Worm (Caenorhabditis elegans) whole organism, L4 larva: ENCODE measurements around the gene C18A11.3.

Experiments used
- F10B5.3 ChIP-seq: sonication (generic microtip); optimal IDR thresholded peaks from 2 replicates; lab custom pipeline; 2016; ENCODE audit warnings: mild to moderate bottlenecking, missing genetic modification characterization, missing compliant biosample characterization
- F26F4.8 ChIP-seq: fragments of 200-800 bp; sonication (Bioruptor generic); conservative IDR thresholded peaks from 2 replicates; pipeline ENCODE4 v1.3.6; 2022; ENCODE audit warnings: missing genetic modification characterization, missing compliant biosample characterization
- F44E2.7 ChIP-seq: fragments of 200-800 bp; sonication (Bioruptor generic); IDR thresholded peaks from 2 replicates; pipeline ENCODE4 v2.1.2; 2022; ENCODE audit warnings: missing genetic modification characterization, missing compliant biosample characterization
- T26A8.4 ChIP-seq: fragments of 200-800 bp; sonication (Bioruptor generic); IDR thresholded peaks from 2 replicates; pipeline ENCODE4 v1.3.6; 2022; ENCODE audit warnings: missing genetic modification characterization, missing compliant biosample characterization
- Y5F2A.4 ChIP-seq: fragments of 200-800 bp; sonication (Bioruptor generic); optimal IDR thresholded peaks from 2 replicates; lab custom pipeline; 2018; ENCODE audit warnings: mild to moderate bottlenecking, missing genetic modification characterization, missing compliant biosample characterization
- aha-1 ChIP-seq: fragments of 150-350 bp; peaks from one replicate; lab custom pipeline; 2014; ENCODE audit warnings: missing biosample characterization, missing genetic modification characterization
- arid-1 ChIP-seq: fragments of 200-800 bp; sonication (Bioruptor generic); conservative IDR thresholded peaks from 2 replicates; pipeline ENCODE4 v1.3.6; 2022; ENCODE audit warnings: missing genetic modification reagents, missing genetic modification characterization, missing compliant biosample characterization
- attf-4 ChIP-seq: sonication (generic microtip); optimal IDR thresholded peaks from 3 replicates; lab custom pipeline; 2017; ENCODE audit warnings: missing biosample characterization, missing genetic modification characterization
- ceh-20 ChIP-seq: fragments of 200-800 bp; sonication (Bioruptor generic); IDR thresholded peaks from 2 replicates; pipeline ENCODE4 v1.3.6; 2022; ENCODE audit warnings: missing genetic modification reagents, missing genetic modification characterization, missing compliant biosample characterization
- daf-12 ChIP-seq: fragments of 150-350 bp; optimal IDR thresholded peaks from 2 replicates; lab custom pipeline; 2014; ENCODE audit warnings: missing biosample characterization, missing genetic modification reagents, missing genetic modification characterization
- daf-16 ChIP-seq, 3 experiments: sonication (generic microtip); optimal IDR thresholded peaks; 2 replicates each; lab custom pipeline; 2016 to 2017; ENCODE audit warnings: missing genetic modification characterization in 3 of 3, missing genetic modification reagents in 3 of 3, mild to moderate bottlenecking in 2 of 3, missing compliant biosample characterization in 2 of 3, missing biosample characterization in 1 of 3, moderate library complexity in 1 of 3
- dmd-6 ChIP-seq: fragments of 200-800 bp; sonication (Bioruptor generic); IDR thresholded peaks from 2 replicates; pipeline ENCODE4 v1.3.6; 2022; ENCODE audit warnings: missing genetic modification reagents, missing genetic modification characterization, missing compliant biosample characterization
- dmd-8 ChIP-seq: fragments of 200-800 bp; sonication (Bioruptor generic); IDR thresholded peaks from 2 replicates; pipeline ENCODE4 v1.3.6; 2022; ENCODE audit warnings: missing genetic modification characterization, missing compliant biosample characterization
- dmd-9 ChIP-seq: fragments of 200-800 bp; sonication (Bioruptor generic); IDR thresholded peaks from 2 replicates; pipeline ENCODE4 v1.3.6; 2022; ENCODE audit warnings: missing genetic modification reagents, missing genetic modification characterization, missing compliant biosample characterization
- dve-1 ChIP-seq: sonication (generic microtip); optimal IDR thresholded peaks from 2 replicates; lab custom pipeline; 2017; ENCODE audit warnings: antibody characterized with exemption, mild to moderate bottlenecking, missing genetic modification characterization, missing compliant biosample characterization; ENCODE audit not compliant: insufficient read depth
- egl-27 ChIP-seq: sonication (generic microtip); optimal IDR thresholded peaks from 3 replicates; lab custom pipeline; 2017; ENCODE audit warnings: missing biosample characterization, missing genetic modification reagents, missing genetic modification characterization
- egl-43 ChIP-seq: fragments of 200-800 bp; sonication (Bioruptor generic); IDR thresholded peaks from 2 replicates; pipeline ENCODE4 v1.3.6; 2022; ENCODE audit warnings: missing genetic modification reagents, missing genetic modification characterization, missing compliant biosample characterization
- fos-1 ChIP-seq: fragments of 150-350 bp; optimal IDR thresholded peaks from 2 replicates; lab custom pipeline; 2014; ENCODE audit warnings: missing biosample characterization, missing genetic modification characterization
- gei-8 ChIP-seq: fragments of 200-800 bp; sonication (Bioruptor generic); optimal IDR thresholded peaks from 2 replicates; lab custom pipeline; 2018; ENCODE audit warnings: mild to moderate bottlenecking, missing genetic modification characterization, missing compliant biosample characterization
- hlh-11 ChIP-seq: fragments of 200-800 bp; sonication (Bioruptor generic); optimal IDR thresholded peaks from 2 replicates; lab custom pipeline; 2018; ENCODE audit warnings: mild to moderate bottlenecking, missing genetic modification characterization, missing compliant biosample characterization
- lin-13 ChIP-seq: fragments of 150-350 bp; optimal IDR thresholded peaks from 2 replicates; lab custom pipeline; 2014; ENCODE audit warnings: missing biosample characterization, missing genetic modification reagents, missing genetic modification characterization
- lin-29 ChIP-seq: fragments of 200-800 bp; sonication (Bioruptor generic); IDR thresholded peaks from 2 replicates; pipeline ENCODE4 v1.3.6; 2022; ENCODE audit warnings: missing genetic modification reagents, missing genetic modification characterization, missing compliant biosample characterization
- lsy-2 ChIP-seq, 2 experiments: fragments of 150-350 bp in 1 of 2; sonication (generic microtip) in 1 of 2; optimal IDR thresholded peaks; 2 replicates each; lab custom pipeline; 2014 to 2017; ENCODE audit warnings: missing biosample characterization in 2 of 2, missing genetic modification characterization in 2 of 2
- madf-5 ChIP-seq, 2 experiments: fragments of 200-800 bp; sonication (Bioruptor generic); IDR thresholded peaks; 2 replicates each; pipeline ENCODE4 v1.3.6; 2022; ENCODE audit warnings: missing compliant biosample characterization in 2 of 2, missing genetic modification characterization in 2 of 2
- madf-9 ChIP-seq: fragments of 200-800 bp; sonication (Bioruptor generic); conservative IDR thresholded peaks from 2 replicates; pipeline ENCODE4 v1.3.6; 2022; ENCODE audit warnings: missing genetic modification reagents, missing genetic modification characterization, missing compliant biosample characterization
- mdl-1 ChIP-seq, 2 experiments: fragments of 150-350 bp in 1 of 2; sonication (generic microtip) in 1 of 2; optimal IDR thresholded peaks; 2 replicates each; lab custom pipeline; 2014 to 2017; ENCODE audit warnings: missing biosample characterization in 2 of 2, missing genetic modification characterization in 2 of 2
- mxl-2 ChIP-seq: fragments of 200-800 bp; sonication (Bioruptor generic); conservative IDR thresholded peaks from 2 replicates; pipeline ENCODE4 v1.3.6; 2022; ENCODE audit warnings: missing genetic modification reagents, missing genetic modification characterization, missing compliant biosample characterization
- mxl-3 ChIP-seq: fragments of 200-800 bp; sonication (Bioruptor generic); optimal IDR thresholded peaks from 2 replicates; lab custom pipeline; 2018; ENCODE audit warnings: mild to moderate bottlenecking, missing genetic modification characterization, missing compliant biosample characterization
- nhr-10 ChIP-seq: fragments of 150-350 bp; optimal IDR thresholded peaks from 2 replicates; lab custom pipeline; 2014; ENCODE audit warnings: missing biosample characterization, missing genetic modification characterization
- nhr-102 ChIP-seq: sonication (generic microtip); optimal IDR thresholded peaks from 2 replicates; lab custom pipeline; 2016; ENCODE audit warnings: mild to moderate bottlenecking, missing genetic modification characterization, moderate library complexity, missing compliant biosample characterization
- nhr-11 ChIP-seq: fragments of 150-350 bp; optimal IDR thresholded peaks from 2 replicates; lab custom pipeline; 2014; ENCODE audit warnings: missing biosample characterization, missing genetic modification characterization
- nhr-237 ChIP-seq: sonication (generic microtip); optimal IDR thresholded peaks from 2 replicates; lab custom pipeline; 2017; ENCODE audit warnings: missing biosample characterization, missing genetic modification characterization
- nhr-25 ChIP-seq: sonication (generic microtip); optimal IDR thresholded peaks from 2 replicates; lab custom pipeline; 2017; ENCODE audit warnings: missing genetic modification characterization, mild to moderate bottlenecking, missing compliant biosample characterization, antibody characterized with exemption, moderate library complexity, borderline replicate concordance; ENCODE audit not compliant: insufficient read depth
- nhr-28 ChIP-seq: fragments of 150-350 bp; optimal IDR thresholded peaks from 2 replicates; lab custom pipeline; 2014; ENCODE audit warnings: missing biosample characterization, missing genetic modification characterization
- nhr-48 ChIP-seq: sonication (generic microtip); optimal IDR thresholded peaks from 2 replicates; lab custom pipeline; 2016; ENCODE audit warnings: mild to moderate bottlenecking, missing genetic modification characterization, missing compliant biosample characterization
- php-3 ChIP-seq: fragments of 200-800 bp; sonication (Bioruptor generic); IDR thresholded peaks from 2 replicates; pipeline ENCODE4 v1.3.6; 2022; ENCODE audit warnings: missing genetic modification reagents, missing genetic modification characterization, missing compliant biosample characterization
- pqm-1 ChIP-seq: sonication (generic microtip); optimal IDR thresholded peaks from 2 replicates; lab custom pipeline; 2017; ENCODE audit warnings: missing biosample characterization, missing genetic modification characterization
- sdz-12 ChIP-seq: fragments of 200-800 bp; sonication (Bioruptor generic); optimal IDR thresholded peaks from 2 replicates; lab custom pipeline; 2018; ENCODE audit warnings: mild to moderate bottlenecking, missing genetic modification characterization, missing compliant biosample characterization
- tag-97 ChIP-seq: fragments of 200-800 bp; sonication (Bioruptor generic); IDR thresholded peaks from 2 replicates; pipeline ENCODE4 v1.3.6; 2022; ENCODE audit warnings: missing genetic modification characterization, missing compliant biosample characterization
- unc-130 ChIP-seq: sonication (generic microtip); optimal IDR thresholded peaks from 2 replicates; lab custom pipeline; 2016; ENCODE audit warnings: missing genetic modification reagents, missing genetic modification characterization, missing compliant biosample characterization
- unc-39 ChIP-seq: sonication (generic microtip); optimal IDR thresholded peaks from 2 replicates; lab custom pipeline; 2017; ENCODE audit warnings: missing biosample characterization, missing genetic modification characterization
- unc-62 ChIP-seq, 3 experiments: fragments of 150-350 bp in 1 of 3; sonication (generic microtip); optimal IDR thresholded peaks in 2 of 3; peaks in 1 of 3; 1 replicate in 1 of 3; 2 replicates in 2 of 3; lab custom pipeline; 2014 to 2017; ENCODE audit warnings: missing biosample characterization in 3 of 3, missing genetic modification characterization in 3 of 3, missing genetic modification reagents in 3 of 3, missing genotype in 1 of 3
- zip-11 ChIP-seq: fragments of 200-800 bp; sonication (Bioruptor generic); IDR thresholded peaks from 2 replicates; pipeline ENCODE4 v1.3.6; 2022; ENCODE audit warnings: missing genetic modification characterization, missing compliant biosample characterization

The C18A11.3 gene

DNA sequence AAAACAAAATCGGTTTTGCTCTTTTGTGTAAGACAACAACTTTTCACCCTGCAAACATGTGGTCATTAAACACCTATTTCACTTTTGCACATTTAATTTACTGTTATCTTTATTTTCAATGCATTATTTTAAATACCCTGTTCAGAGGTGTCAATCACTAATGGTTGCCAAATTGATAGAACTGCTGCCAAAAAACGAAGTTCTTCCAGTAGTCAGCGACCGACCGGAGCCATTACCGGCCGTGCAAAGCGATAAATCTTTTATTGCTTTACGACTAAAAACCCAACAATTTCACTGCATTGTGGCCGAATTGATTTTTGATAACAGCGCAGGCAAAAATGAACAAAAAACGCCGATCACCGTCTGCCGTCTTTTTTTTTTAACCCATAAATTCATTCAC is 13.6 kb downstream of the C18A11.3 start (continued):
- no peak for TF ChIP-seq gei-8 (GFP tag; lab: Kevin White, UChicago)
- peak; percentile 2 for TF ChIP-seq pqm-1 (tag; lab: Kevin White, UChicago)
- peak; percentile 81 for TF ChIP-seq dmd-6 (GFP tag; lab: Robert Waterston, UW)
- TF ChIP-seq hlh-11 (tag; lab: Kevin White, UChicago): peak; percentile 65
- TF ChIP-seq mdl-1 (tag; optimal IDR thresholded peaks at IDR 0.05; lab: Kevin White, UChicago): no peak
- no peak for TF ChIP-seq Y5F2A.4
- TF ChIP-seq lsy-2 (tag; optimal IDR thresholded peaks at IDR 0.05; lab: Kevin White, UChicago): no peak
- TF ChIP-seq mxl-2 (GFP tag; lab: Robert Waterston, UW): no peak
- peak; percentile 55 for TF ChIP-seq nhr-28
- no peak for TF ChIP-seq arid-1 (GFP tag; lab: Robert Waterston, UW)
- TF ChIP-seq madf-5 (GFP tag; IDR thresholded peaks at IDR 0.05; lab: Robert Waterston, UW): no peak
- no peak for TF ChIP-seq nhr-237
- no peak for TF ChIP-seq unc-130
- TF ChIP-seq nhr-11 (tag; lab: Kevin White, UChicago): no peak
- TF ChIP-seq lin-13 (GFP tag; lab: Kevin White, UChicago): no peak
- no peak for TF ChIP-seq attf-4
- TF ChIP-seq nhr-25 (tag; lab: Kevin White, UChicago): no peak
- TF ChIP-seq zip-11 (GFP tag; lab: Robert Waterston, UW): no peak
- TF ChIP-seq F10B5.3 (tag; lab: Kevin White, UChicago): no peak
- no peak for TF ChIP-seq sdz-12 (GFP tag; lab: Kevin White, UChicago)
- no peak for TF ChIP-seq nhr-48 (tag; lab: Kevin White, UChicago)
- TF ChIP-seq fos-1 (tag; lab: Kevin White, UChicago): no peak

DNA sequence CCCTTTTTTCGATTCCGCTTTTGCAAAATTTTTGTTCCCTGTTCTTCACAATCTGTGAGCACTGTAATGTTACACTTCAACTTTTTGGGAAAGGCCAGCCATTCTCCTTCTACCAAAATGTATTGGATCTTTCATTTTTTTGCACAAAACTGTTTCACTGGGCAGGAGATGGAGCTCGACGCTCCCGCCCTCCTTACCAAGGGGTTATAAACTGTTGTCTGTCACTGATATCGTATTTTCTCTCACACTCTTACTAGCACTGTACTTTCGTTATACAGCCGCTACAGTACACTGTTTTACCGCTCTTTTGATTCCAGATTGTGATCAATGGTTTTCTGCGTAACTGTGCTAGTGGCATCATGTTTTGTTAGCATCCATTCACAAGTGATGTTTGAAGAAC is 16.8 kb downstream of the C18A11.3 start, which contains the start of gene C46F2.1:
Gene C46F2.1, plus strand, starts transcription at position 301 of the 400 bp plus-strand sequence.
- TF ChIP-seq F44E2.7: no peak
- peak; percentile 9 for TF ChIP-seq hlh-11 (tag; lab: Kevin White, UChicago)
- TF ChIP-seq unc-39 (tag; lab: Kevin White, UChicago): no peak
- TF ChIP-seq mdl-1 (tag; optimal IDR thresholded peaks at IDR 0.05; lab: Kevin White, UChicago): no peak
- no peak for TF ChIP-seq pqm-1 (tag; lab: Kevin White, UChicago)
- peak; percentile 45 for TF ChIP-seq dve-1 (tag; lab: Kevin White, UChicago)
- no peak for TF ChIP-seq daf-16 (GFP tag; optimal IDR thresholded peaks at IDR 0.05; lab: Kevin White, UChicago)
- peak; percentile 30 for TF ChIP-seq daf-16 (tag; optimal IDR thresholded peaks at IDR 0.05; lab: Kevin White, UChicago)
- TF ChIP-seq, all 104 proteins: peak for 3

DNA sequence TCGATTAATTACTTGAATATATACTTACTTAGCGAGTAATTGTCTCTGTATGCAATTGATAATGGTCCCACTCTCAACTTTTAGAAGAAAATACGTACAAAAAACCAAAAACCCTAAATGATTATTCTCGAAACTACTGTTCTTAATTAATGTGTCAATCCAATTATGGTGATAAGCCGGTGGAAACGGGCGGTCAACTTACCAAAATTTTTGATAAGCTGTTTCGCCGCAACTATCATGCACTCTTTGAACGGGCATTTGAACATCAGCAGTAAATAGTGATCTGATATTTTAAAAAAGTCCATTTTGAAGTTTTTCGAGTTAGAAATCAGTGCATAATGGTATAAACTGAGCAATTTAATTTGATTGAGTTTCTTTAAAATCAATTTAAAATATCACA is 17.5 kb downstream of the C18A11.3 start:
- TF ChIP-seq lin-29 (no peak), pqm-1 (tag; lab: Kevin White, UChicago) (peak; percentile 24), dmd-6 (GFP tag; lab: Robert Waterston, UW) (peak; percentile 29; the same call in 1 of the 2 replicates), aha-1 (tag; lab: Kevin White, UChicago) (peak; percentile 1), nhr-48 (tag; lab: Kevin White, UChicago) (no peak), F10B5.3 (tag; lab: Kevin White, UChicago) (no peak), nhr-28 (peak; percentile 54), egl-27 (tag; lab: Kevin White, UChicago) (no peak), mxl-3 (no peak), dve-1 (tag; lab: Kevin White, UChicago) (peak; percentile 13)

DNA sequence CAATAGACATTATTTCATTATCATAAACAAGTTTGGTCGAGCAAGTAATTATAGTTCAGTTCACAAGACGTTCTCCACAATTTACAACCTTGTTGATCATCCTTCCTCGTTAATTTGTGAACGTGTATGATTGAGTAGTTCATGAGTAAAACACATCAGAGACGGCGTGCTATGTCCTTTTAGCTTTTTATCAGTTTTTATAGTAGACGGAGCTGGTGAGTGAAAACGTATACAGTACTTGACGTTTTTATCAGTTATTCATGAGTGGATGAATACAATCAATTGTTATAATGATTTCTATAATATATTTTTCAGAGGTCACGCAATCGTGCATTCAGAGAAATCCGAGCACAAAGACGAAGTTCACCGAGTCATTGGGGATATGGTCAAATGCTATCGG is 18.0 kb downstream of the C18A11.3 start:
- TF ChIP-seq pqm-1 (tag; lab: Kevin White, UChicago) (peak; percentile 52), dve-1 (tag; lab: Kevin White, UChicago) (peak; percentile 55), tag-97 (GFP tag; lab: Robert Waterston, UW) (no peak), hlh-11 (tag; lab: Kevin White, UChicago) (peak; percentile 23), php-3 (GFP tag; lab: Robert Waterston, UW) (0 out of 2 replicates have a peak, but pooled peaks have one; percentile 17), nhr-48 (tag; lab: Kevin White, UChicago) (no peak), unc-130 (no peak), egl-43 (no peak), nhr-10 (no peak), lin-13 (GFP tag; lab: Kevin White, UChicago) (no peak), daf-12 (no peak), unc-62 (GFP tag; optimal IDR thresholded peaks at IDR 0.05 in 1 of 2; lab: Kevin White, UChicago) (peak in 1 of 2 experiments; percentile 7), unc-62 (tag; optimal IDR thresholded peaks at IDR 0.05; lab: Kevin White, UChicago) (no peak), madf-9 (GFP tag; lab: Robert Waterston, UW) (no peak), dmd-8 (GFP tag; lab: Robert Waterston, UW) (no peak), ceh-20 (no peak), F26F4.8 (GFP tag; lab: Robert Waterston, UW) (no peak), dmd-9 (GFP tag; lab: Robert Waterston, UW) (no peak), nhr-102 (tag; lab: Kevin White, UChicago) (no peak), T26A8.4 (no peak), nhr-28 (no peak)
